Worm (Caenorhabditis elegans): ENCODE measurements around the gene agxt-1.

DNA sequence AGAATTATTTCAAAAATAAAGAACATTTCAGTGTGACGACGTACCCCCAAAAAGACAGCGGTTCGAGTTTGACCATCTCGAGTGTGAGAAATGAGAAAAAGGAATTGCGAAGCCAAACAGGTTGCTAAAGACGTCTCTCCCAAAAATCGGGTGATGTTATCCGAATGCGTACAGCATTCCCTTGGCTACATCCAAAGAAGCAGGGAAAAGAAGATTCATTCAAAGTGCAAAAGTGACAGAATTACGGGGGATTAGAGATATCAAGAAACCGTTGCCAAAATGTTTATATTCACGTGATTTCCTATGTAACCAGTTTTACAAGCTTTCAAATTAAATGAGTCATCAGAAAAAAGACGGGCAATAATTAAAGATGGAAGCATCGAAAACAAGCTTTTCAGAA is 8.6 kb downstream of the agxt-1 start:
- TF ChIP-seq F13C5.2 (tag; optimal IDR thresholded peaks at IDR 0.05) = no peak
- TF ChIP-seq ceh-13 (GFP tag; optimal IDR thresholded peaks at IDR 0.05) = no peak
- no peak for TF ChIP-seq ceh-36 (tag; optimal IDR thresholded peaks at IDR 0.05)
- no peak for TF ChIP-seq aly-1 (tag; optimal IDR thresholded peaks at IDR 0.05)
- TF ChIP-seq tbx-37 (GFP tag; conservative IDR thresholded peaks at IDR 0.05) = no peak
- TF ChIP-seq scrt-1 (GFP tag; IDR thresholded peaks at IDR 0.05) = no peak
- TF ChIP-seq flt-1 (GFP tag; IDR thresholded peaks at IDR 0.05) = no peak
- no peak for TF ChIP-seq tra-4 (tag; optimal IDR thresholded peaks at IDR 0.05)
- TF ChIP-seq ets-7 (tag; optimal IDR thresholded peaks at IDR 0.05) = no peak
- no peak for TF ChIP-seq ama-1 (optimal IDR thresholded peaks at IDR 0.05)
- no peak for TF ChIP-seq pes-1 (GFP tag; IDR thresholded peaks at IDR 0.05)
- no peak for TF ChIP-seq hmbx-1 (tag; optimal IDR thresholded peaks at IDR 0.05)
- TF ChIP-seq sea-1 (GFP tag; conservative IDR thresholded peaks at IDR 0.05) = no peak

All from whole organism, early embryonic.